Worm (Caenorhabditis elegans): Measurements from ENCODE around the gene lias-1.

The lias-1 gene

DNA sequence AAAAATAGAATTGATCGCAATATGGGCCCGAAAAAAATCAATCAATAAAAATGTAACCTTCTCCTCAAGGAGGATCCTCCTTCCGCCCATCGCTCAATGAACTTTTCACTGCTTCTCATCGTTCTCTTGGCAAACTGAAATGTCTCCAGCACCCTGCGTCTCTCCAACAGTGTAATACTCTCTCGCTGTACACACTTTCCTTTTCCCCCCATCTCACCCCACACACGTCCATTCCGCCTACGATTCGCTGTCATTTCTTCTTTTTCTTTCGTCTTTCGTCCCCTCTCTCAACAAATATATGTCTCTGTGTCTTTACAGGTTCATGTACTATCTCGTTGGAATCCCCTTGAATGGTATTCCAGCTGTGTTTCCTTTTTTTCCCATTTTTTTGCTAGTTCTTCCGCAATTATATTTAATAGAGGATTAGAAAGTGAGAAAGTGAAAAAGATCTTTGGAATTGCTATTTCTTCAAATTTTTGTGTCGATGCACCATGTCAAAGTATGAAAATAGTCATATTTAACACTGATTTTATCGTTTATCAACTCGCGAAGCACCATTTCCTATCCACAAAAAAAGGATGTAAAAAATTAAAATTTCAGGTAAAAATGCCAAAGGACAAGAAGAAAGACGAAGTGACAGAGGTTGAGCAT, 33.4 kb downstream of the lias-1 start, which contains the start of gene rsu-1 (continued):
- TF ChIP-seq lin-15B (tag; optimal IDR thresholded peaks at IDR 0.05) (no peak), tbx-2 (tag; optimal IDR thresholded peaks at IDR 0.05) (peak; percentile 55), zag-1 (tag; optimal IDR thresholded peaks at IDR 0.05) (no peak), grh-1 (GFP tag; IDR thresholded peaks at IDR 0.05) (no peak), ztf-4 (tag; optimal IDR thresholded peaks at IDR 0.05) (no peak), lsy-2 (tag; optimal IDR thresholded peaks at IDR 0.05) (peak; percentile 66 to 75), mef-2 (tag; optimal IDR thresholded peaks at IDR 0.05) (no peak), nhr-77 (tag; optimal IDR thresholded peaks at IDR 0.05) (peak; percentile 54), nhr-12 (tag; optimal IDR thresholded peaks at IDR 0.05) (no peak), fos-1 (tag; optimal IDR thresholded peaks at IDR 0.05) (peak; percentile 11), fkh-8 (tag; optimal IDR thresholded peaks at IDR 0.05) (no peak), lin-14 (GFP tag; optimal IDR thresholded peaks at IDR 0.05) (peak; percentile 86), pax-3 (tag; optimal IDR thresholded peaks at IDR 0.05) (no peak), dpl-1 (GFP tag; optimal IDR thresholded peaks at IDR 0.05) (peak in 2 of 3 experiments; percentile 36 to 42), lir-3 (tag; optimal IDR thresholded peaks at IDR 0.05; ENCODE audit: poor library complexity) (no peak), fkh-10 (GFP tag; optimal IDR thresholded peaks at IDR 0.05) (no peak), nhr-19 (GFP tag; conservative IDR thresholded peaks at IDR 0.05) (peak; percentile 61)

- no peak for TF ChIP-seq egl-13 (tag; optimal IDR thresholded peaks at IDR 0.05)
- TF ChIP-seq nhr-28 (tag; optimal IDR thresholded peaks at IDR 0.05): no peak
- no peak for TF ChIP-seq fos-1 (tag; optimal IDR thresholded peaks at IDR 0.05)
Observed at ce11 chrIII:3470973-3471372, 33.9 kb downstream of the lias-1 start.

ce11 chrIII:3470433-3470832, 34.5 kb downstream of the lias-1 start:
- TF ChIP-seq ceh-90 (tag; optimal IDR thresholded peaks at IDR 0.05): no peak
- peak; percentile 6 for TF ChIP-seq nhr-85 (tag)
- TF ChIP-seq elt-3 (tag; optimal IDR thresholded peaks at IDR 0.05): peak in 1 of 6 experiments; percentile 39
- TF ChIP-seq blmp-1 (tag; optimal IDR thresholded peaks at IDR 0.05): peak; percentile 80

DNA sequence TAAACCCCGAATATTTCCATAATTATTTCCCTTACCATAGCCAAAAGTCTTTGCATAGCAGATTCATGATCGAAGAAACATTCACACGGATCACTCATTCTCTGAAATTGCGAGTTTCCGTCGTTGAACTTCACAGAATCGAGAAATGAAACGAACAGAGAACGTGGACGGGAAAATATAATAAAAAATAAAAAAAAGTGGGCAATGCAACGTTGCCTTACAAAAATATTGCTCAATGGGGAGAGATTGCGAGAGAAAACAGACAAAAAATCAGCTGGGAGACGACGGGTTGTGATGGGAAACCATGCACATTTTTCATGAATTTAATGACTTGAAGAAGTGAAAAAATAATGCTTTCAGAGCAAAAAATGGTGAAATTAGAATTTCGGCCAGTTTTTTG, 35.3 kb downstream of the lias-1 start, which contains the start of gene smim-14:
Gene smim-14 (minus strand): TSS at position 101 of the 400 bp plus-strand sequence.
- TF ChIP-seq efl-1 (optimal IDR thresholded peaks at IDR 0.05) (no peak), efl-1 (GFP tag; optimal IDR thresholded peaks at IDR 0.05 in 1 of 2) (no peak), ama-1 (optimal IDR thresholded peaks at IDR 0.05) (no peak), jun-1 (tag; optimal IDR thresholded peaks at IDR 0.05) (no peak), C34B4.2 (tag; optimal IDR thresholded peaks at IDR 0.05) (no peak), dsc-1 (tag; optimal IDR thresholded peaks at IDR 0.05) (no peak), pqm-1 (tag; optimal IDR thresholded peaks at IDR 0.05) (no peak), xbp-1 (tag; optimal IDR thresholded peaks at IDR 0.05) (peak; percentile 89)

DNA sequence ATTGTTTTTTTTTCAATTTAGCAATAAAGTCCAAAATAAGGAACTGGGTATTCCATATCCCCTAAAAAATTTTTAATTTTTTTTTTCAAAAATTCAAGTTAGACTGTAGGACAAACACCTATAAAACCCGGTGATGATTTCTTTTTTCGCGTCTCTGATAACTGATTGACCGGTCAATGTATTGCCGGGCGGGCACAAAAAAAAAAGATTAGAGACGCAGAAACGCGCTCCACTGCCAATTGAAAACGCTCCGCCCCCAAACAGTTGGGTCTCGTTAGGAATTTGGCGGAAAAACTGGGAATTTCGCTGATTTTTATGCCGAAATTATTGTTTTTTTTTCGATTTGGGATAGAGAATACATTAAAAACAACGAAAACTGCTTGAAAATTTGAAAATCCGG, 36.5 kb downstream of the lias-1 start:
- TF ChIP-seq pax-3 (tag; optimal IDR thresholded peaks at IDR 0.05) (no peak), lin-35 (GFP tag; optimal IDR thresholded peaks at IDR 0.05) (no peak), nhr-28 (tag; optimal IDR thresholded peaks at IDR 0.05) (no peak), hlh-17 (GFP tag; optimal IDR thresholded peaks at IDR 0.05; ENCODE audit: borderline replicate concordance) (no peak), lir-3 (tag; optimal IDR thresholded peaks at IDR 0.05; ENCODE audit: poor library complexity) (no peak), pqm-1 (tag; optimal IDR thresholded peaks at IDR 0.05) (no peak), mef-2 (tag; optimal IDR thresholded peaks at IDR 0.05) (no peak), C34B4.2 (tag; optimal IDR thresholded peaks at IDR 0.05) (no peak), ceh-88 (GFP tag; IDR thresholded peaks at IDR 0.05) (no peak), ceh-63 (GFP tag; optimal IDR thresholded peaks at IDR 0.05) (no peak), lsy-2 (tag; optimal IDR thresholded peaks at IDR 0.05) (no peak)

Measured in whole organism, L1 larva.